Fruit fly (Drosophila melanogaster): ENCODE data around the gene Trmt61.

Gene Trmt61

DNA sequence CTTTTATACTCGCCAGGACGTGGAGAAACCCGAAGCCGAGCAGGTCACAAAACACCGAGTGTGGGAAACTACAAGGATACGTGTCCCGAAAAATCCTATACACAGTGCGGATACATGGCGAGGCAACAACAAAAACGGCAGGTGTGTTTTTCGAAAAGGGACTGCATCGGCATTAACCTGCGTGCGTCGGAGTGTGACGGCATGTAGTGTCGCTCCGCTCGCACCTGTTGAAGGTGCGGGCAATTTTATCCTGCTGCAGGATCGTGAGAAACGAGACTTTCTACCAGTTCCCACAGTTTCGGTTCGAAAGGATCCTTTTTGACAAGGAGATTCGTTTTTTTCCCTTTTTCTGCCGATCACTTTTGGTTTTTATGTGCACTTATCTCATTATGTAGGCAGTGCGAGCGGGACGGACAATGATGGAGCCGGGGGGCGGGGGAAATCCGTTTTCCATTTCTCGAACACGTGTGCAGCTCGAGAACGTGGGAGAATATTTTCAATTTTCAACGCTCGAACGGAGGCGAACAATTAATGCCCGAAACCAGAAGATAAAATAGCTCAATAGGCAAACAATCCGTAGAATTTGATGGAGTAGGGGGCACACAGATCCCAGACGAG, 34.6 kb upstream of the Trmt61 start (continued):
- no peak for TF ChIP-seq hth (optimal IDR thresholded peaks at IDR 0.05)
- no peak for TF ChIP-seq dpn (GFP tag; optimal IDR thresholded peaks at IDR 0.05)
- no peak for TF ChIP-seq pzg (GFP tag; optimal IDR thresholded peaks at IDR 0.05)
- TF ChIP-seq CG32767 (GFP tag; IDR thresholded peaks at IDR 0.05), result no peak
- no peak for TF ChIP-seq CG11247 (GFP tag; IDR thresholded peaks at IDR 0.05)
- no peak for TF ChIP-seq CG1792 (GFP tag; optimal IDR thresholded peaks at IDR 0.05)
- peak in 1 of 2 experiments; percentile 60 for TF ChIP-seq insv (GFP tag; optimal IDR thresholded peaks at IDR 0.05)
- TF ChIP-seq so (GFP tag; IDR thresholded peaks at IDR 0.05), result no peak
- peak; percentile 90 for TF ChIP-seq twi (tag; optimal IDR thresholded peaks at IDR 0.05)
- TF ChIP-seq hbn (GFP tag; IDR thresholded peaks at IDR 0.05; ENCODE audit: partially characterized antibody), result no peak
- peak; percentile 13 for TF ChIP-seq CG7271 (tag; optimal IDR thresholded peaks at IDR 0.05)
- no peak for TF ChIP-seq Scr (GFP tag; IDR thresholded peaks at IDR 0.05; ENCODE audit: partially characterized antibody)
- no peak for TF ChIP-seq Drgx (GFP tag; IDR thresholded peaks at IDR 0.05)
- no peak for TF ChIP-seq CrebB (tag; optimal IDR thresholded peaks at IDR 0.05)
- no peak for TF ChIP-seq gcm2 (GFP tag; optimal IDR thresholded peaks at IDR 0.05)
- peak; percentile 18 for TF ChIP-seq nerfin-1 (tag; optimal IDR thresholded peaks at IDR 0.05)
- peak; percentile 22 for TF ChIP-seq D (optimal IDR thresholded peaks at IDR 0.05)
- TF ChIP-seq D (GFP tag; optimal IDR thresholded peaks at IDR 0.05), result no peak
- TF ChIP-seq Rfx (GFP tag; IDR thresholded peaks at IDR 0.05), result no peak
- TF ChIP-seq da (GFP tag; optimal IDR thresholded peaks at IDR 0.05), result peak; percentile 54
- TF ChIP-seq dmrt11E (tag; optimal IDR thresholded peaks at IDR 0.05), result no peak
- TF ChIP-seq Myb (GFP tag; optimal IDR thresholded peaks at IDR 0.05), result no peak
- no peak for TF ChIP-seq Sry-β (GFP tag; optimal IDR thresholded peaks at IDR 0.05)
- TF ChIP-seq crol (GFP tag; IDR thresholded peaks at IDR 0.05), result peak; percentile 54; the same call in 1 of the 2 replicates
- TF ChIP-seq CG4360 (GFP tag; IDR thresholded peaks at IDR 0.05), result peak; percentile 92
- no peak for TF ChIP-seq prd (optimal IDR thresholded peaks at IDR 0.05)
- 0 out of 3 replicates have a peak, but pooled peaks have one; percentile 7 for TF ChIP-seq prd (GFP tag; IDR thresholded peaks at IDR 0.05)
- no peak for TF ChIP-seq CG6765 (GFP tag; optimal IDR thresholded peaks at IDR 0.05)
- no peak for TF ChIP-seq CG7357 (GFP tag; IDR thresholded peaks at IDR 0.05)
- TF ChIP-seq pros (GFP tag; optimal IDR thresholded peaks at IDR 0.05), result no peak
- no peak for TF ChIP-seq ssp (GFP tag; IDR thresholded peaks at IDR 0.05)
- TF ChIP-seq TFAM (GFP tag; optimal IDR thresholded peaks at IDR 0.05), result no peak
- TF ChIP-seq croc (GFP tag; conservative IDR thresholded peaks at IDR 0.05), result no peak
- TF ChIP-seq Fer3 (tag; optimal IDR thresholded peaks at IDR 0.05), result no peak
- no peak for TF ChIP-seq CG17328 (GFP tag; IDR thresholded peaks at IDR 0.05)
- peak; percentile 54 for TF ChIP-seq Blimp-1 (GFP tag; optimal IDR thresholded peaks at IDR 0.05)
- peak; percentile 23 for TF ChIP-seq CG15479 (GFP tag; optimal IDR thresholded peaks at IDR 0.05)
- no peak for TF ChIP-seq Doc2 (GFP tag; IDR thresholded peaks at IDR 0.05)
- no peak for TF ChIP-seq sens-2 (GFP tag; IDR thresholded peaks at IDR 0.05)
- TF ChIP-seq Hmx (GFP tag; optimal IDR thresholded peaks at IDR 0.05), result no peak
- TF ChIP-seq tap (tag; optimal IDR thresholded peaks at IDR 0.05), result no peak
- no peak for TF ChIP-seq lov (optimal IDR thresholded peaks at IDR 0.05)
- TF ChIP-seq lov (GFP tag; IDR thresholded peaks at IDR 0.05), result no peak
- TF ChIP-seq pan (optimal IDR thresholded peaks at IDR 0.05), result no peak
- TF ChIP-seq pan (GFP tag; optimal IDR thresholded peaks at IDR 0.05 in 1 of 2, IDR thresholded peaks at IDR 0.05 in 1 of 2), result no peak
- TF ChIP-seq CG6813 (GFP tag; optimal IDR thresholded peaks at IDR 0.05), result no peak
- TF ChIP-seq cad (GFP tag; optimal IDR thresholded peaks at IDR 0.05), result peak; percentile 55
- no peak for TF ChIP-seq tx (GFP tag; optimal IDR thresholded peaks at IDR 0.05)
- TF ChIP-seq h (optimal IDR thresholded peaks at IDR 0.05), result peak; percentile 12
- no peak for TF ChIP-seq Hr39 (optimal IDR thresholded peaks at IDR 0.05)
- no peak for TF ChIP-seq fd96Cb (tag; optimal IDR thresholded peaks at IDR 0.05)
- peak; percentile 86 for TF ChIP-seq sens (GFP tag)
- TF ChIP-seq Hr51 (GFP tag; optimal IDR thresholded peaks at IDR 0.05), result no peak
